Fruit fly (Drosophila melanogaster) whole organism, adult: ENCODE data around the gene CG13920.

Experiments
- CG12768 ChIP-seq: fragments of 200-800 bp; sonication (Bioruptor generic); optimal IDR thresholded peaks from 2 replicates; lab custom pipeline; 2017; ENCODE audit warnings: missing biosample characterization, missing genetic modification characterization, mild to moderate bottlenecking, moderate library complexity, missing genetic modification reagents
- CG33017 ChIP-seq: fragments of 200-800 bp; sonication (Bioruptor generic); optimal IDR thresholded peaks from 2 replicates; lab custom pipeline; 2018; ENCODE audit warnings: missing biosample characterization, mild to moderate bottlenecking, missing genetic modification characterization, moderate library complexity
- CG7045 ChIP-seq: fragments of 200-800 bp; sonication (Bioruptor generic); optimal IDR thresholded peaks from 2 replicates; lab custom pipeline; 2017; ENCODE audit warnings: missing biosample characterization, mild to moderate bottlenecking, missing genetic modification characterization
- Crg-1 ChIP-seq: fragments of 200-800 bp; sonication (Bioruptor generic); optimal IDR thresholded peaks from 2 replicates; lab custom pipeline; 2016; ENCODE audit warnings: missing biosample characterization, missing genetic modification characterization
- Mnt ChIP-seq: fragments of 200-800 bp; sonication (Bioruptor generic); optimal IDR thresholded peaks from 2 replicates; lab custom pipeline; 2016; ENCODE audit warnings: missing biosample characterization, mild to moderate bottlenecking, missing genetic modification characterization
- tj ChIP-seq: fragments of 200-800 bp; sonication (Bioruptor generic); optimal IDR thresholded peaks from 3 replicates; lab custom pipeline; 2017; ENCODE audit warnings: missing biosample characterization, mild to moderate bottlenecking, missing genetic modification characterization, moderate library complexity
- toe ChIP-seq: fragments of 200-800 bp; sonication (Bioruptor generic); optimal IDR thresholded peaks from 2 replicates; lab custom pipeline; 2016; ENCODE audit warnings: missing biosample characterization, missing genetic modification characterization

DNA sequence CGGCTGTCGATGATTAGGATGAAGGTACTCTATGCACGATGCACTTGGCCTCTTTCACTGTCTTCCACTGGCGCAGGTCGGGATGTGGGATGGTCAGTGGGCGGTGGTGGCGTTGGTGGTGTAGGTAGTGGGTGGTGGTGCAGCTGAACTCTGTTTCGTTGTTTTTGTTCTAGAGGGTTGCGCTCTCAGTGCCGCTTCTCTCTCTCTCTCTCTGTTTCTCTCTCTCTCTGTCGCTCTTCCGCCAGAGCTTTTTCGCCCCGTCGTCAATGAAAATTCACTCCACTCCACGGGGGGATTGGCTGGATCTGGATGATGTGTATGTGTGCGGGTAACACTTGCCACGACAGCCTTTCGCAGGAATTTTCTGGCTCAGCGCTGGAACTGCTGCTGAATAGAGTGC, 11.9 kb upstream of the CG13920 start:
- TF ChIP-seq CG7045 (GFP tag; lab: Kevin White, UChicago) (no peak), toe (no peak), CG33017 (tag; lab: Kevin White, UChicago) (no peak), tj (no peak), Mnt (GFP tag; lab: Kevin White, UChicago) (no peak), Crg-1 (GFP tag; lab: Kevin White, UChicago) (no peak), CG12768 (GFP tag; lab: Kevin White, UChicago) (no peak)
